Fruit fly (Drosophila melanogaster) whole organism, embryonic: Measurements from ENCODE around the gene Pdfr.

Source experiments
- Atf6 ChIP-seq: fragments of 200-800 bp; sonication (Bioruptor generic); IDR thresholded peaks from 2 replicates; pipeline ENCODE4 v1.3.6; 2022; ENCODE audit warnings: missing biosample characterization, missing genetic modification characterization
- CG10366 ChIP-seq: fragments of 200-800 bp; sonication (Bioruptor generic); IDR thresholded peaks from 2 replicates; pipeline ENCODE4 v1.3.6; 2022; ENCODE audit warnings: missing biosample characterization, missing genetic modification characterization
- CG10654 ChIP-seq: fragments of 200-800 bp; sonication (Bioruptor generic); optimal IDR thresholded peaks from 2 replicates; lab custom pipeline; 2016; ENCODE audit warnings: missing biosample characterization, missing genetic modification characterization
- CG1233 ChIP-seq: fragments of 200-800 bp; sonication (Bioruptor generic); optimal IDR thresholded peaks from 4 replicates; lab custom pipeline; 2018; ENCODE audit warnings: missing biosample characterization, mild to moderate bottlenecking, missing genetic modification characterization
- CG1603 ChIP-seq: fragments of 200-800 bp; sonication (Bioruptor generic); optimal IDR thresholded peaks from 2 replicates; lab custom pipeline; 2019; ENCODE audit warnings: missing biosample characterization, mild to moderate bottlenecking, missing genetic modification characterization, moderate library complexity
- CG16779 ChIP-seq: fragments of 200-800 bp; sonication (Bioruptor generic); IDR thresholded peaks from 2 replicates; pipeline ENCODE4 v1.3.6; 2022; ENCODE audit warnings: missing biosample characterization, missing genetic modification characterization
- CG16815 ChIP-seq: fragments of 200-800 bp; sonication (Bioruptor generic); optimal IDR thresholded peaks from 3 replicates; lab custom pipeline; 2017; ENCODE audit warnings: missing biosample characterization, mild to moderate bottlenecking, missing genetic modification characterization
- CG17385 ChIP-seq: fragments of 200-800 bp; sonication (Bioruptor generic); optimal IDR thresholded peaks from 3 replicates; lab custom pipeline; 2018; ENCODE audit warnings: missing biosample characterization, mild to moderate bottlenecking, missing genetic modification characterization
- CG2712 ChIP-seq: fragments of 200-800 bp; optimal IDR thresholded peaks from 3 replicates; lab custom pipeline; 2019; ENCODE audit warnings: missing biosample characterization, mild to moderate bottlenecking, missing genetic modification characterization, moderate library complexity
- CG31224 ChIP-seq: fragments of 200-800 bp; sonication (Bioruptor generic); IDR thresholded peaks from 2 replicates; pipeline ENCODE4 v1.3.6; 2022; ENCODE audit warnings: missing biosample characterization, missing genetic modification characterization
- CG3726 ChIP-seq: fragments of 200-800 bp; sonication (Bioruptor generic); IDR thresholded peaks from 3 replicates; pipeline ENCODE4, ENCODE4 v1.3.6; 2022; ENCODE audit warnings: missing biosample characterization, missing genetic modification characterization
- CG7928 ChIP-seq: fragments of 200-800 bp; sonication (Bioruptor generic); optimal IDR thresholded peaks from 2 replicates; lab custom pipeline; 2017; ENCODE audit warnings: missing biosample characterization, mild to moderate bottlenecking, missing genetic modification characterization
- CG8281 ChIP-seq: fragments of 200-800 bp; sonication (Bioruptor generic); optimal IDR thresholded peaks from 2 replicates; lab custom pipeline; 2018; ENCODE audit warnings: missing biosample characterization, mild to moderate bottlenecking, missing genetic modification characterization, moderate library complexity
- CG8478 ChIP-seq: fragments of >200 bp; optimal IDR thresholded peaks from 2 replicates; lab custom pipeline; 2018
- CG8944 ChIP-seq: fragments of 200-800 bp; sonication (Bioruptor generic); optimal IDR thresholded peaks from 3 replicates; lab custom pipeline; 2016; ENCODE audit warnings: missing biosample characterization, missing genetic modification characterization
- CG9817 ChIP-seq: fragments of 200-800 bp; sonication (Bioruptor generic); optimal IDR thresholded peaks from 2 replicates; lab custom pipeline; 2018; ENCODE audit warnings: missing biosample characterization, mild to moderate bottlenecking, missing genetic modification characterization, moderate library complexity
- CkIIα-i1 ChIP-seq: fragments of 200-800 bp; sonication (Bioruptor generic); IDR thresholded peaks from 2 replicates; pipeline ENCODE4 v1.3.6; 2022; ENCODE audit warnings: missing biosample characterization, missing genetic modification characterization
- Ets97D ChIP-seq: fragments of 200-800 bp; sonication (Bioruptor generic); optimal IDR thresholded peaks from 3 replicates; lab custom pipeline; 2016; ENCODE audit warnings: missing biosample characterization, missing genetic modification characterization
- Gsc ChIP-seq: fragments of 200-800 bp; sonication (Bioruptor generic); IDR thresholded peaks from 2 replicates; pipeline ENCODE4 v1.3.6; 2022; ENCODE audit warnings: missing biosample characterization, missing genetic modification characterization
- HLH3B ChIP-seq: fragments of 200-800 bp; sonication (Bioruptor generic); IDR thresholded peaks from 2 replicates; pipeline ENCODE4 v1.3.6; 2022; ENCODE audit warnings: missing biosample characterization, missing genetic modification characterization
- Hr78 ChIP-seq, 2 experiments: fragments of 200-800 bp in 1 of 2; fragments of >200 bp in 1 of 2; sonication (Bioruptor generic) in 1 of 2; optimal IDR thresholded peaks; 2 replicates each; lab custom pipeline; 2017 to 2019; ENCODE audit warnings: missing biosample characterization in 2 of 2, missing genetic modification characterization in 2 of 2, mild to moderate bottlenecking in 1 of 2, moderate library complexity in 1 of 2
- MBD-R2 ChIP-seq: fragments of 200-800 bp; sonication (Bioruptor generic); IDR thresholded peaks from 2 replicates; pipeline ENCODE4 v1.3.6; 2022; ENCODE audit warnings: missing biosample characterization, missing genetic modification characterization
- Med ChIP-seq: fragments of 200-800 bp; sonication (Bioruptor generic); peaks from one replicate; lab custom pipeline; 2016; ENCODE audit warnings: missing biosample characterization, missing genetic modification characterization, mild to moderate bottlenecking, inconsistent platforms, moderate library complexity
- Mrtf ChIP-seq: fragments of 200-800 bp; sonication (Bioruptor generic); IDR thresholded peaks from 3 replicates; pipeline ENCODE4 v1.3.6; 2022; ENCODE audit warnings: missing biosample characterization, missing genetic modification characterization
- PHDP ChIP-seq: fragments of 200-800 bp; sonication (Bioruptor generic); optimal IDR thresholded peaks from 3 replicates; lab custom pipeline; 2018; ENCODE audit warnings: missing biosample characterization, mild to moderate bottlenecking, missing genetic modification characterization, moderate library complexity
- Spps ChIP-seq: fragments of 200-800 bp; sonication (Bioruptor generic); optimal IDR thresholded peaks from 2 replicates; lab custom pipeline; 2018; ENCODE audit warnings: missing biosample characterization, mild to moderate bottlenecking, missing genetic modification characterization
- Ssrp ChIP-seq: fragments of 200-800 bp; sonication (Bioruptor generic); optimal IDR thresholded peaks from 2 replicates; lab custom pipeline; 2018; ENCODE audit warnings: missing biosample characterization, mild to moderate bottlenecking, missing genetic modification characterization, moderate library complexity
- TFAM ChIP-seq: fragments of 200-800 bp; sonication (Bioruptor generic); optimal IDR thresholded peaks from 2 replicates; lab custom pipeline; 2017; ENCODE audit warnings: missing biosample characterization, missing genetic modification characterization, inconsistent platforms
- Xrp1 ChIP-seq: fragments of 200-800 bp; sonication (Bioruptor generic); IDR thresholded peaks from 2 replicates; pipeline ENCODE4 v1.3.6; 2022; ENCODE audit warnings: missing biosample characterization, missing genetic modification characterization
- ase ChIP-seq: fragments of 200-800 bp; sonication (Bioruptor generic); IDR thresholded peaks from 3 replicates; pipeline ENCODE4 v1.3.6; 2022; ENCODE audit warnings: missing biosample characterization, missing genetic modification characterization
- az2 ChIP-seq: fragments of 200-800 bp; sonication (Bioruptor generic); optimal IDR thresholded peaks from 3 replicates; lab custom pipeline; 2016; ENCODE audit warnings: missing biosample characterization, missing genetic modification characterization
- bowl ChIP-seq: fragments of 200-800 bp; sonication (Bioruptor generic); IDR thresholded peaks from 2 replicates; pipeline ENCODE4 v1.3.6; 2022; ENCODE audit warnings: missing biosample characterization, missing genetic modification characterization
- btn ChIP-seq: fragments of 200-800 bp; sonication (Bioruptor generic); optimal IDR thresholded peaks from 2 replicates; lab custom pipeline; 2016; ENCODE audit warnings: missing biosample characterization, missing genetic modification characterization
- crol ChIP-seq: fragments of 200-800 bp; sonication (Bioruptor generic); IDR thresholded peaks from 2 replicates; pipeline ENCODE4 v1.3.6; 2022; ENCODE audit warnings: missing biosample characterization, missing genetic modification characterization
- danr ChIP-seq: fragments of 200-800 bp; sonication (Bioruptor generic); IDR thresholded peaks from 2 replicates; pipeline ENCODE4 v1.3.6; 2022; ENCODE audit warnings: missing biosample characterization, missing genetic modification characterization
- dpn ChIP-seq, 2 experiments: fragments of 200-800 bp; sonication (Bioruptor generic); optimal IDR thresholded peaks; 3 replicates each; lab custom pipeline; 2016; ENCODE audit warnings: missing biosample characterization in 2 of 2, missing genetic modification characterization in 2 of 2
- gro ChIP-seq: fragments of 200-800 bp; sonication (Bioruptor generic); optimal IDR thresholded peaks from 2 replicates; lab custom pipeline; 2016; ENCODE audit warnings: missing biosample characterization, missing genetic modification characterization
- gsb-n ChIP-seq: fragments of 200-800 bp; sonication (Bioruptor generic); optimal IDR thresholded peaks from 3 replicates; lab custom pipeline; 2018; ENCODE audit warnings: missing biosample characterization, mild to moderate bottlenecking, missing genetic modification characterization
- hb ChIP-seq: fragments of 200-800 bp; sonication (Bioruptor generic); IDR thresholded peaks from 3 replicates; pipeline ENCODE4 v1.3.6; 2022; ENCODE audit warnings: missing biosample characterization, missing genetic modification characterization; ENCODE audit not compliant: partially characterized antibody
- hth ChIP-seq: fragments of >200 bp; optimal IDR thresholded peaks from 2 replicates; lab custom pipeline; 2017; ENCODE audit warnings: inconsistent platforms
- jing ChIP-seq: fragments of 200-800 bp; sonication (Bioruptor generic); optimal IDR thresholded peaks from 2 replicates; lab custom pipeline; 2018; ENCODE audit warnings: missing biosample characterization, mild to moderate bottlenecking, missing genetic modification characterization
- klu ChIP-seq: fragments of 200-800 bp; sonication (Bioruptor generic); IDR thresholded peaks from 2 replicates; pipeline ENCODE4 v1.3.6; 2022; ENCODE audit warnings: missing biosample characterization, missing genetic modification characterization
- knrl ChIP-seq: fragments of 200-800 bp; sonication (Bioruptor generic); IDR thresholded peaks from 3 replicates; pipeline ENCODE4 v1.3.6; 2022; ENCODE audit warnings: missing biosample characterization, missing genetic modification characterization; ENCODE audit not compliant: partially characterized antibody
- lov ChIP-seq, 2 experiments: fragments of 200-800 bp in 1 of 2; fragments of >200 bp in 1 of 2; sonication (Bioruptor generic) in 1 of 2; IDR thresholded peaks in 1 of 2; optimal IDR thresholded peaks in 1 of 2; 2 replicates in 1 of 2; 3 replicates in 1 of 2; pipeline versions ENCODE4 v1.3.6 to Lab custom; 2017 to 2022; ENCODE audit warnings: missing biosample characterization in 1 of 2, missing genetic modification characterization in 1 of 2
- org-1 ChIP-seq: fragments of 200-800 bp; sonication (Bioruptor generic); optimal IDR thresholded peaks from 2 replicates; lab custom pipeline; 2017; ENCODE audit warnings: missing biosample characterization, missing genetic modification characterization
- repo ChIP-seq: fragments of 200-800 bp; sonication (Bioruptor generic); optimal IDR thresholded peaks from 2 replicates; lab custom pipeline; 2016; ENCODE audit warnings: missing biosample characterization, missing genetic modification characterization
- sob ChIP-seq: fragments of 200-800 bp; sonication (Bioruptor generic); IDR thresholded peaks from 2 replicates; pipeline ENCODE4 v1.3.6; 2022; ENCODE audit warnings: missing biosample characterization, missing genetic modification characterization
- tap ChIP-seq: fragments of 200-800 bp; optimal IDR thresholded peaks from 3 replicates; lab custom pipeline; 2019; ENCODE audit warnings: missing biosample characterization, mild to moderate bottlenecking, missing genetic modification characterization, moderate library complexity
- tll ChIP-seq, 2 experiments: fragments of 200-800 bp in 1 of 2; fragments of >200 bp in 1 of 2; sonication (Bioruptor generic) in 1 of 2; optimal IDR thresholded peaks; 2 replicates each; lab custom pipeline; 2017 to 2019; ENCODE audit warnings: missing biosample characterization in 2 of 2, missing genetic modification characterization in 2 of 2, mild to moderate bottlenecking in 1 of 2, moderate library complexity in 1 of 2
- unpg ChIP-seq: fragments of 200-800 bp; sonication (Bioruptor generic); optimal IDR thresholded peaks from 3 replicates; lab custom pipeline; 2018; ENCODE audit warnings: missing biosample characterization, mild to moderate bottlenecking, missing genetic modification characterization, moderate library complexity
- vnd ChIP-seq: fragments of 200-800 bp; sonication (Bioruptor generic); IDR thresholded peaks from 3 replicates; pipeline ENCODE4 v1.3.6; 2022; ENCODE audit warnings: missing biosample characterization, missing genetic modification characterization; ENCODE audit not compliant: partially characterized antibody

The Pdfr gene

dm6 chrX:2536136-2536535 is 15.9 kb upstream of the Pdfr start (continued):
- TF ChIP-seq dpn (GFP tag; optimal IDR thresholded peaks at IDR 0.05; lab: Kevin White, UChicago) (peak in 1 of 2 experiments; percentile 23), CG1233 (GFP tag; lab: Kevin White, UChicago) (no peak), vnd (no peak), btn (GFP tag; lab: Kevin White, UChicago) (no peak), CG8281 (tag; lab: Kevin White, UChicago) (no peak), jing (no peak), CG10654 (GFP tag; lab: Kevin White, UChicago) (no peak), TFAM (GFP tag; lab: Kevin White, UChicago) (no peak), tll (GFP tag; optimal IDR thresholded peaks at IDR 0.05; lab: Kevin White, UChicago) (no peak), CG1603 (tag; lab: Kevin White, UChicago) (peak; percentile 61), hth (lab: Kevin White, UChicago) (no peak), CG17385 (GFP tag; lab: Kevin White, UChicago) (peak; percentile 22), Atf6 (GFP tag; lab: Robert Waterston, UW) (peak; percentile 19; the same call in 1 of the 2 replicates), CG10366 (peak; percentile 44; the same call in 1 of the 2 replicates), klu (no peak), Spps (no peak), CkIIα-i1 (GFP tag; lab: Robert Waterston, UW) (no peak), unpg (peak; percentile 52), CG16779 (GFP tag; lab: Robert Waterston, UW) (no peak), Med (GFP tag; lab: Kevin White, UChicago) (peak; percentile 91), Ssrp (tag; lab: Kevin White, UChicago) (peak; percentile 11), Gsc (GFP tag; lab: Robert Waterston, UW) (no peak), gro (GFP tag; lab: Kevin White, UChicago) (no peak), Mrtf (GFP tag; lab: Robert Waterston, UW) (0 out of 3 replicates have a peak, but pooled peaks have one; percentile 37), HLH3B (GFP tag; lab: Robert Waterston, UW) (peak; percentile 53), bowl (GFP tag; lab: Robert Waterston, UW) (no peak), CG7928 (GFP tag; lab: Kevin White, UChicago) (no peak), org-1 (GFP tag; lab: Kevin White, UChicago) (peak; percentile 4), gsb-n (no peak), az2 (GFP tag; lab: Kevin White, UChicago) (peak; percentile 46), PHDP (tag; lab: Kevin White, UChicago) (peak; percentile 1), CG8478 (lab: Kevin White, UChicago) (no peak), Xrp1 (GFP tag; lab: Robert Waterston, UW) (peak; percentile 42; the same call in 1 of the 2 replicates), Hr78 (GFP tag; optimal IDR thresholded peaks at IDR 0.05; lab: Kevin White, UChicago) (no peak), danr (GFP tag; lab: Robert Waterston, UW) (no peak), repo (GFP tag; lab: Kevin White, UChicago) (no peak), MBD-R2 (GFP tag; lab: Robert Waterston, UW) (no peak), Ets97D (no peak), CG16815 (GFP tag; lab: Kevin White, UChicago) (peak; percentile 5), crol (GFP tag; lab: Robert Waterston, UW) (no peak), ase (GFP tag; lab: Robert Waterston, UW) (0 out of 3 replicates have a peak, but pooled peaks have one; percentile 22), hb (no peak), CG31224 (GFP tag; lab: Robert Waterston, UW) (no peak), CG3726 (GFP tag; lab: Robert Waterston, UW) (no peak), sob (GFP tag; lab: Robert Waterston, UW) (0 out of 2 replicates have a peak, but pooled peaks have one; percentile 34), CG8944 (GFP tag; lab: Kevin White, UChicago) (peak; percentile 39), knrl (GFP tag; lab: Robert Waterston, UW) (no peak), CG9817 (peak; percentile 46), CG2712 (tag; lab: Kevin White, UChicago) (peak; percentile 64), tap (tag; lab: Kevin White, UChicago) (no peak), lov (optimal IDR thresholded peaks at IDR 0.05; lab: Kevin White, UChicago) (no peak), lov (GFP tag; IDR thresholded peaks at IDR 0.05; lab: Robert Waterston, UW) (no peak)
